Worm (Caenorhabditis elegans): Measurements from ENCODE around the gene flp-8.
A peak's percentile ranks its signal among the peaks of the same experiment; 100 is the strongest.

flp-8 gene

DNA sequence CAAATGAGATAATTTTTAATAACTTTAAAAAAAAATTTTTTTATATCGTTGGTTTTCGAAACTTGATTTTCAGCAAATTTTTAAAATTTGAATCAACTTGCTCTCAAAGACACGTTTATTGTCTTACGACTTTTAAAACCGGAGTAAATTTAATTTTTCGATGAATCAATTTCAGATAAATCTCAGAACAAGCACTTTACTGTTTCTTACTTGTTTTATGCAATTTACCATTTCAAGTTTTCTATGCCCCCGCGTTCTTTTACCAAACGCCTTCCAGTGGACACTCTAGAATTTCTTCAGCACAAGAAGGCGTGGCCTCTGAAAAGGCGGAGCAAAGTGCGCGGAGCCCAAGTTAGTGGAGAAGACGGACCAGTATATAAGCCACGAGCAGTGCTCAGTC is at the start of gene flp-8:
Gene flp-8 (plus strand): TSS at position 301 of the 400 bp plus-strand sequence.
- no peak for TF ChIP-seq ztf-29 (GFP tag; IDR thresholded peaks at IDR 0.05)
- no peak for TF ChIP-seq ztf-23 (GFP tag; IDR thresholded peaks at IDR 0.05)
- TF ChIP-seq T22C8.4 (GFP tag; IDR thresholded peaks at IDR 0.05) = no peak

DNA sequence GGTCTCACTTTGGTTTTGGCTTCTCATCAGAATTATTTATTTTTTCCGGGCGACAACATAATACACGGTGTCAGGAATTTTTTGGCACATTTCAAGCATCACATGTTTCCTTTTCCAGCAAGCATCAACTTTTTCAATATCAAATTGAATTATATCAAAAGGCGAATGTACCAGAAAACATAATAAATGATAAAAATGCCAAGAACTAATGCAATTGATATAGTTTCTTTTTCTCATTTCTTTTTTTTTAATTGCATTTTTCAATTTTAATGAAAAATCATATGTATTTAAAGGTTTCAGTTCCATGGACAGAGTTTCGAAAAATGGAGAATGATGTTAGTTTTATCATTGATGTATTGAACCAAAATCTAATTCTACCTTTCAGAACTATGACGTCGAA is 49.7 kb upstream of the flp-8 start, which contains the start of gene dpf-2:
Gene dpf-2 (plus strand): TSS at position 301 of the 400 bp plus-strand sequence.
- TF ChIP-seq ztf-29 (GFP tag; IDR thresholded peaks at IDR 0.05) = no peak
- no peak for TF ChIP-seq T22C8.4 (GFP tag; IDR thresholded peaks at IDR 0.05)
- TF ChIP-seq tab-1 (GFP tag; IDR thresholded peaks at IDR 0.05) = no peak
- no peak for TF ChIP-seq med-1 (GFP tag; optimal IDR thresholded peaks at IDR 0.05; ENCODE audit: insufficient read depth)
- TF ChIP-seq cog-1 (tag; optimal IDR thresholded peaks at IDR 0.05) = no peak

DNA sequence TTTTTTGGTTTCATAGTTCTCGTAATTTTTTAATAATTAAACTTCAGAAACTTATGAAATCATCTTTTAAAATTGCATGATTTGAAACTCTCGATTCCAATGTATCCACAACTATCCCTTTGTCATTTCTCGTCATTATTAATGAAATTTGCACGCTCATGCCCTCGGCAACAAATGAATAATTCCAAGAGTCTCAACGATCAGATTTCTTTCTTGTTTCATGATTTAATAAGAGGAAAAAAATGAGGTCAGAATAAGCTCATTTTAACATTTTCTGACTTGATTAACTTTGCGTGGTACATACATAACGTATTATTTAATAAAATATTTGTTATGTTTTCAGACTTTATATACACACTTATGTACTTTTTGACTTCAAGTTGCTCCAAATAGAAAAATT is 42.9 kb upstream of the flp-8 start:
- TF ChIP-seq tab-1 (GFP tag; IDR thresholded peaks at IDR 0.05) (no peak), med-1 (GFP tag; optimal IDR thresholded peaks at IDR 0.05; ENCODE audit: insufficient read depth) (no peak), ztf-23 (GFP tag; IDR thresholded peaks at IDR 0.05) (no peak), ztf-29 (GFP tag; IDR thresholded peaks at IDR 0.05) (no peak), klf-2 (GFP tag; conservative IDR thresholded peaks at IDR 0.05) (no peak), cog-1 (tag; optimal IDR thresholded peaks at IDR 0.05) (no peak), T22C8.4 (GFP tag; IDR thresholded peaks at IDR 0.05) (no peak), flt-1 (GFP tag; IDR thresholded peaks at IDR 0.05) (no peak), ref-1 (GFP tag; conservative IDR thresholded peaks at IDR 0.05) (no peak)

DNA sequence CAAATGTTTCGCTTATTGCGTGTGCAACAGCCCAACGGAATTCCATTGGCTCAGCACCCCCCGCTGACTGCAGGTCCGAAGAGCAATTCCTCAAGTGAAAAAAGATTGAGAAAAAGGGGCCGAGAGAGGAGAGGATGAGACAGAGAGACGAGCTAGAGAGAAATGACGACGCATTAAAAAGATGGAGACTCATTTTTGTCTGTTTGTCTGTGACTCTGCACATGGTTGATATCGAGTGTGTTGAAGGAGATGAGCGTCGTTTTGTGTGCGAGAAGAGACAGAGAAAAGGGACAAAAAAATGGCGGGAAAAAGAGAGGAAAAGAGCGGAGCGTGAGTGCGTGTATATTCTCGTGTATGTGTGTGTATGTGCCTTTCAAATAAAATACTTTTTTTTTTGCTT is 40.2 kb upstream of the flp-8 start:
- no peak for TF ChIP-seq tab-1 (GFP tag; IDR thresholded peaks at IDR 0.05)
- 0 out of 2 replicates have a peak, but pooled peaks have one; percentile 7 for TF ChIP-seq ztf-29 (GFP tag; IDR thresholded peaks at IDR 0.05)
- no peak for TF ChIP-seq ref-1 (GFP tag; conservative IDR thresholded peaks at IDR 0.05)
- 0 out of 2 replicates have a peak, but pooled peaks have one; percentile 42 for TF ChIP-seq ztf-23 (GFP tag; IDR thresholded peaks at IDR 0.05)
- TF ChIP-seq cog-1 (tag; optimal IDR thresholded peaks at IDR 0.05) = peak; percentile 75
- peak; percentile 47; the same call in 1 of the 2 replicates for TF ChIP-seq flt-1 (GFP tag; IDR thresholded peaks at IDR 0.05)
- TF ChIP-seq klf-2 (GFP tag; conservative IDR thresholded peaks at IDR 0.05) = no peak
- TF ChIP-seq T22C8.4 (GFP tag; IDR thresholded peaks at IDR 0.05) = no peak
- TF ChIP-seq med-1 (GFP tag; optimal IDR thresholded peaks at IDR 0.05; ENCODE audit: insufficient read depth) = no peak

DNA sequence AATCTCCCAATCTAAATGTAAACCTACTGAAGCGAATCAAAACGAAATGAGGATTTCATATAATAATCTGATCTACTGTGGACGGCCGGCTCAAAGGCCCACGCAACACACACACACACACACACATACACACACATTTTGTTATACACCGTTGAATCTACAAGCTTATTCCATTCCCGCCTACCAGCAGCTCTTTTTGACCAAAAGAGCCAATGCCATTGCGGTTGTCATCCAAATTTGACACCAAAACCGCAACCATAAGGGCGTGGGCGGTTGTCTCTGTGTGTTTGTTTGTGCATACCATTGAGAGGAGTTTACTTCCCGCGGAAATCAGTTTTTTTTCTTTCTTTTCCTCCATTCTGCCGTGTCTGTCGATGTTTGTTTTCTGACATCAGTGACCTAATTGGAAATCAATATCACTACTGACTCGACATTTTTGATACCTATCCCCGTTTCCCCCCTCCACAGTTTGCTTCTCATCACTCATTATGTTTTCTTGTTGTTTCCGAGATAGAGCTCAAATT is 38.3 kb upstream of the flp-8 start:
- TF ChIP-seq ztf-23 (GFP tag; IDR thresholded peaks at IDR 0.05) = no peak
- TF ChIP-seq tab-1 (GFP tag; IDR thresholded peaks at IDR 0.05) = no peak
- no peak for TF ChIP-seq ztf-29 (GFP tag; IDR thresholded peaks at IDR 0.05)
- TF ChIP-seq T22C8.4 (GFP tag; IDR thresholded peaks at IDR 0.05) = no peak
- TF ChIP-seq med-1 (GFP tag; optimal IDR thresholded peaks at IDR 0.05; ENCODE audit: insufficient read depth) = no peak
- no peak for TF ChIP-seq flt-1 (GFP tag; IDR thresholded peaks at IDR 0.05)
- TF ChIP-seq ref-1 (GFP tag; conservative IDR thresholded peaks at IDR 0.05) = no peak
- TF ChIP-seq klf-2 (GFP tag; conservative IDR thresholded peaks at IDR 0.05) = no peak
- no peak for TF ChIP-seq cog-1 (tag; optimal IDR thresholded peaks at IDR 0.05)

DNA sequence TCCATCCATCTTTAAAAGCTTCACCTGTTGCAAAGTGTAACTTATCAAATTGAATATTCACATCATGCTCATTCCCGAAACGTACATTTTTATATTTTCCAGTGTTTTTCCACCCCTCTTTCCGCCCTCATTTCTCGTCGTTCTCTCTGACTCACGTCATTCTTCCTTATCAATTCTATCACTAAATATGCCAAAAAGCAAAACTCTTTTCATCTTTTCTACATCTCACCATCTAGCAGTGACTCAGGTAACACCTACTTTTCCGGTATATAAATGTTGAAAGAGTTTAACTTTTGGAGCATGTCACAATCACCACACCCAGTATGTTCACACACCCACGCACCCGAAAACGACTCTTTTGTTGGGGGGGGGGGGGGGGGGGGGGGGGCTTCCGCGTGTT is 36.7 kb upstream of the flp-8 start:
- TF ChIP-seq med-1 (GFP tag; optimal IDR thresholded peaks at IDR 0.05; ENCODE audit: insufficient read depth) (no peak), cog-1 (tag; optimal IDR thresholded peaks at IDR 0.05) (no peak), ztf-23 (GFP tag; IDR thresholded peaks at IDR 0.05) (no peak), ztf-29 (GFP tag; IDR thresholded peaks at IDR 0.05) (no peak), tab-1 (GFP tag; IDR thresholded peaks at IDR 0.05) (no peak), klf-2 (GFP tag; conservative IDR thresholded peaks at IDR 0.05) (no peak), flt-1 (GFP tag; IDR thresholded peaks at IDR 0.05) (no peak), ref-1 (GFP tag; conservative IDR thresholded peaks at IDR 0.05) (no peak), T22C8.4 (GFP tag; IDR thresholded peaks at IDR 0.05) (no peak)

DNA sequence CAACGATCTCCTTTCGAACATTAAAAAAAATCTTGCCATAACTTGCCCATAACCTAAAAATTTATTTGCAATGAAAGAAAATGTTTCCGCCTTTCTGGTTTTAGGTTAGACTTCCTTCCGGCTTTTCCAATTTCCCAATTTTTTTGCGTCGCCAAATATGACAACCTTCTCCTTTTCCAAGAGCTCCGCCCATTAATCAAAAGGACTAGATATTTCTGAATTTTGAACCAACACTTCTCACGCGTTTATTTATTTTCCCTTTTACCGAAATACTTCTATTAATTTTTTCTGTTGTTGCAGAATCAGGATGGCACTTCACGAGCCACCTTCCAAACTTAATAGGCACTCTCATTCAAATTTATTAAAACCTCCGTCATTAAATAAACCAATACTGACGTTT is 35.6 kb upstream of the flp-8 start, which contains the start of gene egrh-1:
Gene egrh-1 (plus strand): TSS at position 301 of the 400 bp plus-strand sequence.
- no peak for TF ChIP-seq med-1 (GFP tag; optimal IDR thresholded peaks at IDR 0.05; ENCODE audit: insufficient read depth)
- TF ChIP-seq cog-1 (tag; optimal IDR thresholded peaks at IDR 0.05) = no peak
- TF ChIP-seq ztf-29 (GFP tag; IDR thresholded peaks at IDR 0.05) = no peak
- TF ChIP-seq T22C8.4 (GFP tag; IDR thresholded peaks at IDR 0.05) = no peak
- TF ChIP-seq ztf-23 (GFP tag; IDR thresholded peaks at IDR 0.05) = no peak
- TF ChIP-seq flt-1 (GFP tag; IDR thresholded peaks at IDR 0.05) = no peak
- no peak for TF ChIP-seq tab-1 (GFP tag; IDR thresholded peaks at IDR 0.05)
- no peak for TF ChIP-seq ref-1 (GFP tag; conservative IDR thresholded peaks at IDR 0.05)
- no peak for TF ChIP-seq klf-2 (GFP tag; conservative IDR thresholded peaks at IDR 0.05)

DNA sequence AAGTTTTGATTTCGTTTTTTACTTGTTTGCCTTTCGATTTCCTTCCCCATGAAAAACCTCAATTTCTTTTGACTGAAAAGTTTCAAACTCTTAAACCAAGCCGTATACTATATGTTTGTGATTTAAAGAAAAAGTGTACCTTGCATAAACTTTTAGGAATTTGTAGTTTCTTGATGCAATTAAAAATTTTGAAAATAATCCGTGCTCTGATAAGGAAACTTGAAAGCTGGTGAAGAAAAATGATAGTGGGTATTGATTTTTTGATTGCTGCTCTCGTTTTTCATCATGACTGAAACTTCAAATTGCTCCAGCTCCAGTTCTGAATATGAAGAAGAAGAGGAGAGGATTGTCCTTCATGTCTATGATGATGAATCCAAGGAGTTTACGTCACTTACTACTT is 32.2 kb upstream of the flp-8 start, which contains the start of gene acd-3:
Gene acd-3 (plus strand): TSS at position 222 of the 400 bp plus-strand sequence.
- TF ChIP-seq ztf-23 (GFP tag; IDR thresholded peaks at IDR 0.05) (no peak), med-1 (GFP tag; optimal IDR thresholded peaks at IDR 0.05; ENCODE audit: insufficient read depth) (no peak), tab-1 (GFP tag; IDR thresholded peaks at IDR 0.05) (no peak), flt-1 (GFP tag; IDR thresholded peaks at IDR 0.05) (no peak), ztf-29 (GFP tag; IDR thresholded peaks at IDR 0.05) (no peak), ref-1 (GFP tag; conservative IDR thresholded peaks at IDR 0.05) (no peak), T22C8.4 (GFP tag; IDR thresholded peaks at IDR 0.05) (no peak), cog-1 (tag; optimal IDR thresholded peaks at IDR 0.05) (no peak), klf-2 (GFP tag; conservative IDR thresholded peaks at IDR 0.05) (no peak)

DNA sequence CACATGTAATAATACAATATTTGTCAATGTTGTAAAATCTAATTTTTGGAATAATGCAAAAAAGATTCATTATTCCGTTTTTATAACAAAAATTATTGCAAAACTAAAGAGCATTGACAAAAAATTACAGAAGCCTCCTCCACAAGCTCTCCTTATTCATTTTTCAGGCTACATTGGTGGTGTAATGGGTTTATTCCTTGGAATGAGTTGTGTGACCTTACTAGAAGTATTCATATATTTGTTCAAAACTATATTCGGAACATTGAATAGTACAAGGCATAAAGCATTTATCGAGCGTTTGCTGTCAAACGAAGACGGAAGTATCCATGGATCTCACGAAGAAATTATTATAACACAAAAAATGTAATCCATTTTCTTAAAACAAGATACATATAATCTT is 29.3 kb upstream of the flp-8 start:
- TF ChIP-seq flt-1 (GFP tag; IDR thresholded peaks at IDR 0.05) (no peak), med-1 (GFP tag; optimal IDR thresholded peaks at IDR 0.05; ENCODE audit: insufficient read depth) (no peak), tab-1 (GFP tag; IDR thresholded peaks at IDR 0.05) (no peak), cog-1 (tag; optimal IDR thresholded peaks at IDR 0.05) (no peak), klf-2 (GFP tag; conservative IDR thresholded peaks at IDR 0.05) (no peak), ztf-23 (GFP tag; IDR thresholded peaks at IDR 0.05) (no peak), ztf-29 (GFP tag; IDR thresholded peaks at IDR 0.05) (no peak), ref-1 (GFP tag; conservative IDR thresholded peaks at IDR 0.05) (no peak), T22C8.4 (GFP tag; IDR thresholded peaks at IDR 0.05) (no peak)

All from whole organism, midembryonic.